Worm (Caenorhabditis elegans): ENCODE data around the gene T05G5.5.

- TF ChIP-seq set-16 (GFP tag; IDR thresholded peaks at IDR 0.05): no peak
- peak; percentile 94 for TF ChIP-seq php-3 (GFP tag; IDR thresholded peaks at IDR 0.05)
- no peak for TF ChIP-seq aly-2 (tag; optimal IDR thresholded peaks at IDR 0.05)
- TF ChIP-seq mes-2 (tag; optimal IDR thresholded peaks at IDR 0.05; ENCODE audit: poor library complexity, severe bottlenecking): no peak
- TF ChIP-seq R02D3.7 (tag; optimal IDR thresholded peaks at IDR 0.05): no peak
- no peak for TF ChIP-seq ces-1 (GFP tag; optimal IDR thresholded peaks at IDR 0.05)
Measured at ce11 chrIII:9721991-9722390, 29.2 kb downstream of the T05G5.5 start.

Data from whole organism, L4 larva.